Worm (Caenorhabditis elegans) whole organism, L4 larva: Measurements from ENCODE around the gene F35D11.4.

Experiments
- F37D6.2 ChIP-seq: sonication (generic microtip); optimal IDR thresholded peaks from 2 replicates; lab custom pipeline; 2016; ENCODE audit warnings: mild to moderate bottlenecking, missing genetic modification characterization, missing compliant biosample characterization
- F44E2.7 ChIP-seq: fragments of 200-800 bp; sonication (Bioruptor generic); IDR thresholded peaks from 2 replicates; pipeline ENCODE4 v2.1.2; 2022; ENCODE audit warnings: missing genetic modification characterization, missing compliant biosample characterization
- F49E8.2 ChIP-seq: sonication (generic microtip); optimal IDR thresholded peaks from 2 replicates; lab custom pipeline; 2016; ENCODE audit warnings: missing compliant biosample characterization, mild to moderate bottlenecking, missing genetic modification characterization, borderline replicate concordance
- Y105C5A.15 ChIP-seq: fragments of 200-800 bp; sonication (Bioruptor generic); IDR thresholded peaks from 2 replicates; pipeline ENCODE4 v1.3.6; 2022; ENCODE audit warnings: missing genetic modification characterization, missing compliant biosample characterization
- Y75B8A.6 ChIP-seq: fragments of 200-800 bp; sonication (Bioruptor generic); IDR thresholded peaks from 2 replicates; pipeline ENCODE4 v1.3.6; 2022; ENCODE audit warnings: missing genetic modification reagents, missing genetic modification characterization, missing compliant biosample characterization
- ZK546.5 ChIP-seq, 2 experiments: sonication (generic microtip); optimal IDR thresholded peaks; 2 replicates each; lab custom pipeline; 2017; ENCODE audit warnings: missing biosample characterization in 2 of 2, missing genetic modification characterization in 2 of 2
- aha-1 ChIP-seq: fragments of 150-350 bp; peaks from one replicate; lab custom pipeline; 2014; ENCODE audit warnings: missing biosample characterization, missing genetic modification characterization
- aly-2 ChIP-seq: sonication (generic microtip); optimal IDR thresholded peaks from 2 replicates; lab custom pipeline; 2018; ENCODE audit warnings: missing biosample characterization, missing genetic modification characterization
- arid-1 ChIP-seq: fragments of 200-800 bp; sonication (Bioruptor generic); conservative IDR thresholded peaks from 2 replicates; pipeline ENCODE4 v1.3.6; 2022; ENCODE audit warnings: missing genetic modification reagents, missing genetic modification characterization, missing compliant biosample characterization
- ceh-20 ChIP-seq: fragments of 200-800 bp; sonication (Bioruptor generic); IDR thresholded peaks from 2 replicates; pipeline ENCODE4 v1.3.6; 2022; ENCODE audit warnings: missing genetic modification reagents, missing genetic modification characterization, missing compliant biosample characterization
- ceh-28 ChIP-seq: fragments of 150-350 bp; optimal IDR thresholded peaks from 2 replicates; lab custom pipeline; 2014; ENCODE audit warnings: missing biosample characterization, missing genetic modification reagents, missing genetic modification characterization
- ceh-32 ChIP-seq: sonication (generic microtip); optimal IDR thresholded peaks from 2 replicates; lab custom pipeline; 2016; ENCODE audit warnings: mild to moderate bottlenecking, missing genetic modification characterization, missing compliant biosample characterization; ENCODE audit not compliant: poor library complexity
- ceh-44 ChIP-seq: fragments of 200-800 bp; sonication (Bioruptor generic); IDR thresholded peaks from 2 replicates; pipeline ENCODE4 v1.3.6; 2022; ENCODE audit warnings: missing genetic modification reagents, missing genetic modification characterization, missing compliant biosample characterization
- ceh-62 ChIP-seq: sonication (generic microtip); optimal IDR thresholded peaks from 2 replicates; lab custom pipeline; 2017; ENCODE audit warnings: missing biosample characterization, missing genetic modification characterization
- cey-2 ChIP-seq: sonication (generic microtip); optimal IDR thresholded peaks from 3 replicates; lab custom pipeline; 2017; ENCODE audit warnings: missing genetic modification characterization, mild to moderate bottlenecking, missing compliant biosample characterization, antibody characterized with exemption, borderline replicate concordance; ENCODE audit not compliant: insufficient read depth
- daf-12 ChIP-seq: fragments of 150-350 bp; optimal IDR thresholded peaks from 2 replicates; lab custom pipeline; 2014; ENCODE audit warnings: missing biosample characterization, missing genetic modification reagents, missing genetic modification characterization
- dmd-8 ChIP-seq: fragments of 200-800 bp; sonication (Bioruptor generic); IDR thresholded peaks from 2 replicates; pipeline ENCODE4 v1.3.6; 2022; ENCODE audit warnings: missing genetic modification characterization, missing compliant biosample characterization
- dpl-1 ChIP-seq: fragments of 150-350 bp; optimal IDR thresholded peaks from 2 replicates; lab custom pipeline; 2014; ENCODE audit warnings: missing biosample characterization, missing genetic modification reagents, missing genetic modification characterization
- egl-27 ChIP-seq: sonication (generic microtip); optimal IDR thresholded peaks from 3 replicates; lab custom pipeline; 2017; ENCODE audit warnings: missing biosample characterization, missing genetic modification reagents, missing genetic modification characterization
- fos-1 ChIP-seq: fragments of 150-350 bp; optimal IDR thresholded peaks from 2 replicates; lab custom pipeline; 2014; ENCODE audit warnings: missing biosample characterization, missing genetic modification characterization
- gei-8 ChIP-seq: fragments of 200-800 bp; sonication (Bioruptor generic); optimal IDR thresholded peaks from 2 replicates; lab custom pipeline; 2018; ENCODE audit warnings: mild to moderate bottlenecking, missing genetic modification characterization, missing compliant biosample characterization
- hif-1 ChIP-seq, 2 experiments: sonication (generic microtip); optimal IDR thresholded peaks; 2 replicates each; lab custom pipeline; 2016 to 2017; ENCODE audit warnings: missing compliant biosample characterization in 2 of 2, missing genetic modification characterization in 2 of 2, missing genetic modification reagents in 2 of 2, missing genotype in 2 of 2, mild to moderate bottlenecking in 1 of 2
- hlh-30 ChIP-seq: sonication (generic microtip); optimal IDR thresholded peaks from 2 replicates; lab custom pipeline; 2017; ENCODE audit warnings: antibody characterized with exemption, mild to moderate bottlenecking, missing genetic modification characterization, missing compliant biosample characterization; ENCODE audit not compliant: insufficient read depth
- hmg-1.1 ChIP-seq: fragments of 200-800 bp; sonication (Bioruptor generic); IDR thresholded peaks from 2 replicates; pipeline ENCODE4 v1.3.6; 2022; ENCODE audit warnings: missing genetic modification reagents, missing genetic modification characterization, missing compliant biosample characterization
- jun-1 ChIP-seq: fragments of 150-350 bp; optimal IDR thresholded peaks from 2 replicates; lab custom pipeline; 2014; ENCODE audit warnings: missing biosample characterization, missing genetic modification reagents, missing genetic modification characterization
- lin-1 ChIP-seq: fragments of 200-800 bp; sonication (Bioruptor generic); IDR thresholded peaks from 2 replicates; pipeline ENCODE4 v1.3.6; 2022; ENCODE audit warnings: missing genetic modification reagents, missing genetic modification characterization, missing compliant biosample characterization
- lin-13 ChIP-seq: fragments of 150-350 bp; optimal IDR thresholded peaks from 2 replicates; lab custom pipeline; 2014; ENCODE audit warnings: missing biosample characterization, missing genetic modification reagents, missing genetic modification characterization
- lin-38 ChIP-seq: fragments of 200-800 bp; sonication (Bioruptor generic); IDR thresholded peaks from 2 replicates; pipeline ENCODE4 v1.3.6; 2022; ENCODE audit warnings: missing genetic modification reagents, missing genetic modification characterization, missing compliant biosample characterization
- lin-39 ChIP-seq: fragments of 150-350 bp; optimal IDR thresholded peaks from 2 replicates; lab custom pipeline; 2014; ENCODE audit warnings: missing biosample characterization, missing genetic modification reagents, missing genetic modification characterization
- lir-3 ChIP-seq: sonication (generic microtip); optimal IDR thresholded peaks from 2 replicates; lab custom pipeline; 2016; ENCODE audit warnings: mild to moderate bottlenecking, missing genetic modification characterization, missing compliant biosample characterization
- lsy-2 ChIP-seq, 2 experiments: fragments of 150-350 bp in 1 of 2; sonication (generic microtip) in 1 of 2; optimal IDR thresholded peaks; 2 replicates each; lab custom pipeline; 2014 to 2017; ENCODE audit warnings: missing biosample characterization in 2 of 2, missing genetic modification characterization in 2 of 2
- madf-9 ChIP-seq: fragments of 200-800 bp; sonication (Bioruptor generic); conservative IDR thresholded peaks from 2 replicates; pipeline ENCODE4 v1.3.6; 2022; ENCODE audit warnings: missing genetic modification reagents, missing genetic modification characterization, missing compliant biosample characterization
- mdl-1 ChIP-seq, 2 experiments: fragments of 150-350 bp in 1 of 2; sonication (generic microtip) in 1 of 2; optimal IDR thresholded peaks; 2 replicates each; lab custom pipeline; 2014 to 2017; ENCODE audit warnings: missing biosample characterization in 2 of 2, missing genetic modification characterization in 2 of 2
- nhr-102 ChIP-seq: sonication (generic microtip); optimal IDR thresholded peaks from 2 replicates; lab custom pipeline; 2016; ENCODE audit warnings: mild to moderate bottlenecking, missing genetic modification characterization, moderate library complexity, missing compliant biosample characterization
- nhr-237 ChIP-seq: sonication (generic microtip); optimal IDR thresholded peaks from 2 replicates; lab custom pipeline; 2017; ENCODE audit warnings: missing biosample characterization, missing genetic modification characterization
- nhr-41 ChIP-seq: fragments of 200-800 bp; sonication (Bioruptor generic); IDR thresholded peaks from 2 replicates; pipeline ENCODE4 v1.3.6; 2022; ENCODE audit warnings: missing genetic modification reagents, missing genetic modification characterization, missing compliant biosample characterization
- nhr-42 ChIP-seq: fragments of 200-800 bp; sonication (Bioruptor generic); IDR thresholded peaks from 2 replicates; pipeline ENCODE4 v1.3.6; 2022; ENCODE audit warnings: missing genetic modification characterization, missing compliant biosample characterization
- nhr-77 ChIP-seq: fragments of 150-350 bp; optimal IDR thresholded peaks from 2 replicates; lab custom pipeline; 2014; ENCODE audit warnings: missing biosample characterization, missing genetic modification characterization
- php-3 ChIP-seq: fragments of 200-800 bp; sonication (Bioruptor generic); IDR thresholded peaks from 2 replicates; pipeline ENCODE4 v1.3.6; 2022; ENCODE audit warnings: missing genetic modification reagents, missing genetic modification characterization, missing compliant biosample characterization
- pqm-1 ChIP-seq: sonication (generic microtip); optimal IDR thresholded peaks from 2 replicates; lab custom pipeline; 2017; ENCODE audit warnings: missing biosample characterization, missing genetic modification characterization
- rbr-2 ChIP-seq: sonication (generic microtip); optimal IDR thresholded peaks from 2 replicates; lab custom pipeline; 2016; ENCODE audit warnings: missing genotype, missing genetic modification characterization, missing compliant biosample characterization
- saeg-2 ChIP-seq: fragments of 200-800 bp; sonication (Bioruptor generic); IDR thresholded peaks from 2 replicates; pipeline ENCODE4 v1.3.6; 2022; ENCODE audit warnings: missing genetic modification reagents, missing genetic modification characterization, missing compliant biosample characterization
- set-16 ChIP-seq: fragments of 200-800 bp; sonication (Bioruptor generic); IDR thresholded peaks from 2 replicates; pipeline ENCODE4 v1.3.6; 2022; ENCODE audit warnings: missing genetic modification reagents, missing genetic modification characterization, missing compliant biosample characterization
- spr-3 ChIP-seq: fragments of 200-800 bp; sonication (Bioruptor generic); optimal IDR thresholded peaks from 2 replicates; lab custom pipeline; 2018; ENCODE audit warnings: mild to moderate bottlenecking, missing genetic modification characterization, missing compliant biosample characterization
- tag-97 ChIP-seq: fragments of 200-800 bp; sonication (Bioruptor generic); IDR thresholded peaks from 2 replicates; pipeline ENCODE4 v1.3.6; 2022; ENCODE audit warnings: missing genetic modification characterization, missing compliant biosample characterization
- unc-130 ChIP-seq: sonication (generic microtip); optimal IDR thresholded peaks from 2 replicates; lab custom pipeline; 2016; ENCODE audit warnings: missing genetic modification reagents, missing genetic modification characterization, missing compliant biosample characterization
- unc-39 ChIP-seq: sonication (generic microtip); optimal IDR thresholded peaks from 2 replicates; lab custom pipeline; 2017; ENCODE audit warnings: missing biosample characterization, missing genetic modification characterization
- vab-7 ChIP-seq: fragments of 200-800 bp; sonication (Bioruptor generic); IDR thresholded peaks from 2 replicates; pipeline ENCODE4 v1.3.6; 2022; ENCODE audit warnings: missing genetic modification reagents, missing genetic modification characterization, missing compliant biosample characterization
- zfp-3 ChIP-seq: fragments of 200-800 bp; sonication (Bioruptor generic); conservative IDR thresholded peaks from 2 replicates; pipeline ENCODE4 v1.3.6; 2022; ENCODE audit warnings: missing genetic modification reagents, missing genetic modification characterization, missing compliant biosample characterization
- ztf-7 ChIP-seq: fragments of 150-350 bp; optimal IDR thresholded peaks from 2 replicates; lab custom pipeline; 2014; ENCODE audit warnings: missing biosample characterization, missing genetic modification characterization

Gene F35D11.4

DNA sequence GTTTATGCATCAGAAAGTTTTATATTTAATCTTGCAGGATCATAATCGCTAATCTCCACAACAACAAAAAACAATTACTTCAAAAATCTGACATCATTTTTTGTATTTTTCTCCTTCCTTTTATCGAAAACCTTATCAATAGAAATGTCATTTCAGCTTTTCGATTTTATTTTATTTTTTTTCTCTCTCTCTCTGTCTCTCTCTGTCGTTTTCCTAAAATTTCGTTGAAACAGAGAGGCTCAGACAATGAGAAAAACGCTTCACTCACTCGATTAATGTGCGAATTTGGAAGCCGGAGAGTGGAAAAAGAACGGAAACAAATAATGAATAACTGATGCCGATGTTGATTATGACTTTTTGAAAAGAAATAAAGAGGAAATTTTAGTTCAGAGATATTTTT lies 922 bp downstream of the F35D11.4 start (continued):
- TF ChIP-seq fos-1 (tag; lab: Kevin White, UChicago) (no peak), jun-1 (tag; lab: Kevin White, UChicago) (no peak), madf-9 (no peak), ceh-20 (no peak), cey-2 (tag; lab: Kevin White, UChicago) (no peak), hmg-1.1 (GFP tag; lab: Robert Waterston, UW) (no peak), gei-8 (no peak), pqm-1 (tag; lab: Kevin White, UChicago) (peak; percentile 55), set-16 (GFP tag; lab: Robert Waterston, UW) (no peak), aha-1 (tag; lab: Kevin White, UChicago) (no peak), ceh-62 (tag; lab: Kevin White, UChicago) (no peak), vab-7 (GFP tag; lab: Robert Waterston, UW) (no peak), lin-1 (no peak), saeg-2 (GFP tag; lab: Robert Waterston, UW) (no peak), dmd-8 (GFP tag; lab: Robert Waterston, UW) (no peak), arid-1 (GFP tag; lab: Robert Waterston, UW) (no peak), egl-27 (tag; lab: Kevin White, UChicago) (no peak), php-3 (GFP tag; lab: Robert Waterston, UW) (0 out of 2 replicates have a peak, but pooled peaks have one; percentile 43), lin-39 (tag; lab: Kevin White, UChicago) (no peak), daf-12 (tag; lab: Kevin White, UChicago) (no peak), rbr-2 (tag; lab: Kevin White, UChicago) (no peak), hlh-30 (tag; lab: Kevin White, UChicago) (no peak), ceh-28 (tag; lab: Kevin White, UChicago) (no peak), tag-97 (no peak), F44E2.7 (GFP tag; lab: Robert Waterston, UW) (no peak), dpl-1 (GFP tag; lab: Kevin White, UChicago) (no peak), zfp-3 (no peak), lir-3 (tag; lab: Kevin White, UChicago) (no peak), nhr-77 (tag; lab: Kevin White, UChicago) (peak; percentile 83)

ce11 chrII:4604680-4605079 lies 1.5 kb downstream of the F35D11.4 start:
- TF ChIP-seq ZK546.5 (tag; optimal IDR thresholded peaks at IDR 0.05; lab: Kevin White, UChicago) (no peak), dpl-1 (GFP tag; lab: Kevin White, UChicago) (no peak), Y105C5A.15 (GFP tag; lab: Robert Waterston, UW) (no peak), lsy-2 (tag; optimal IDR thresholded peaks at IDR 0.05; lab: Kevin White, UChicago) (peak in 1 of 2 experiments; percentile 4), madf-9 (no peak), arid-1 (GFP tag; lab: Robert Waterston, UW) (no peak), lin-38 (GFP tag; lab: Robert Waterston, UW) (peak; percentile 42; the same call in 1 of the 2 replicates), nhr-102 (no peak), nhr-237 (tag; lab: Kevin White, UChicago) (no peak), lin-13 (GFP tag; lab: Kevin White, UChicago) (no peak), nhr-41 (no peak), spr-3 (GFP tag; lab: Kevin White, UChicago) (no peak), nhr-77 (tag; lab: Kevin White, UChicago) (no peak), ceh-28 (tag; lab: Kevin White, UChicago) (no peak), lir-3 (tag; lab: Kevin White, UChicago) (no peak), ceh-44 (GFP tag; lab: Robert Waterston, UW) (no peak), unc-39 (tag; lab: Kevin White, UChicago) (no peak), F49E8.2 (peak; percentile 47), unc-130 (GFP tag; lab: Kevin White, UChicago) (peak; percentile 61), saeg-2 (GFP tag; lab: Robert Waterston, UW) (no peak), ztf-7 (tag; lab: Kevin White, UChicago) (no peak), aly-2 (tag; lab: Kevin White, UChicago) (no peak), dmd-8 (GFP tag; lab: Robert Waterston, UW) (no peak), rbr-2 (tag; lab: Kevin White, UChicago) (no peak), nhr-42 (no peak), Y75B8A.6 (GFP tag; lab: Robert Waterston, UW) (no peak), hif-1 (tag; optimal IDR thresholded peaks at IDR 0.05; lab: Kevin White, UChicago) (no peak), ceh-32 (tag; lab: Kevin White, UChicago) (no peak), mdl-1 (tag; optimal IDR thresholded peaks at IDR 0.05; lab: Kevin White, UChicago) (no peak), F37D6.2 (tag; lab: Kevin White, UChicago) (no peak)
